Fruit fly (Drosophila melanogaster) whole organism, embryonic: Measurements from ENCODE around the gene cort.
A peak's percentile ranks its signal among the peaks of the same experiment; 100 is the strongest.

ENCODE experiments used
- Atf3 ChIP-seq: fragments of 200-800 bp; sonication (Bioruptor generic); optimal IDR thresholded peaks from 3 replicates; lab custom pipeline; 2016; ENCODE audit warnings: missing biosample characterization, missing genetic modification characterization
- B-H1 ChIP-seq: fragments of 200-800 bp; sonication (Bioruptor generic); IDR thresholded peaks from 3 replicates; pipeline ENCODE4 v1.3.6; 2022; ENCODE audit warnings: missing biosample characterization, missing genetic modification characterization
- CG10274 ChIP-seq: fragments of 200-800 bp; sonication (Bioruptor generic); optimal IDR thresholded peaks from 3 replicates; lab custom pipeline; 2017; ENCODE audit warnings: missing biosample characterization, mild to moderate bottlenecking, missing genetic modification characterization
- CG11504 ChIP-seq: fragments of 200-800 bp; sonication (Bioruptor generic); optimal IDR thresholded peaks from 3 replicates; lab custom pipeline; 2019; ENCODE audit warnings: missing biosample characterization, mild to moderate bottlenecking, missing genetic modification characterization, moderate library complexity
- CG12236 ChIP-seq: fragments of 200-800 bp; sonication (Bioruptor generic); optimal IDR thresholded peaks from 2 replicates; lab custom pipeline; 2016; ENCODE audit warnings: missing biosample characterization, missing genetic modification characterization
- CG13123 ChIP-seq: fragments of 200-800 bp; sonication (Bioruptor generic); optimal IDR thresholded peaks from 2 replicates; lab custom pipeline; 2016; ENCODE audit warnings: missing biosample characterization, missing genetic modification characterization
- CG13296 ChIP-seq: fragments of 200-800 bp; sonication (Bioruptor generic); optimal IDR thresholded peaks from 3 replicates; lab custom pipeline; 2018; ENCODE audit warnings: missing biosample characterization, mild to moderate bottlenecking, missing genetic modification characterization
- CG14667 ChIP-seq: fragments of 200-800 bp; sonication (Bioruptor generic); IDR thresholded peaks from 2 replicates; pipeline ENCODE4 v1.3.6; 2022; ENCODE audit warnings: missing biosample characterization, missing genetic modification characterization
- CG15073 ChIP-seq: fragments of 200-800 bp; sonication (Bioruptor generic); optimal IDR thresholded peaks from 2 replicates; lab custom pipeline; 2016; ENCODE audit warnings: missing biosample characterization, missing genetic modification characterization
- CG15696 ChIP-seq: fragments of 200-800 bp; sonication (Bioruptor generic); optimal IDR thresholded peaks from 2 replicates; lab custom pipeline; 2019; ENCODE audit warnings: missing biosample characterization, mild to moderate bottlenecking, missing genetic modification characterization, moderate library complexity
- CG17328 ChIP-seq: fragments of 200-800 bp; sonication (Bioruptor generic); IDR thresholded peaks from 2 replicates; pipeline ENCODE4 v1.3.6; 2022; ENCODE audit warnings: missing biosample characterization, missing genetic modification characterization
- CG17359 ChIP-seq: fragments of 200-800 bp; sonication (Bioruptor generic); optimal IDR thresholded peaks from 3 replicates; lab custom pipeline; 2018; ENCODE audit warnings: missing biosample characterization, mild to moderate bottlenecking, missing genetic modification characterization, moderate library complexity
- CG17361 ChIP-seq: fragments of 200-800 bp; sonication (Bioruptor generic); IDR thresholded peaks from 3 replicates; pipeline ENCODE4 v1.3.6; 2022; ENCODE audit warnings: missing biosample characterization, missing genetic modification characterization
- CG18011 ChIP-seq: fragments of 200-800 bp; sonication (Bioruptor generic); optimal IDR thresholded peaks from 2 replicates; lab custom pipeline; 2017; ENCODE audit warnings: missing biosample characterization, missing genetic modification characterization, mild to moderate bottlenecking, moderate library complexity, missing genotype
- CG18619 ChIP-seq: fragments of 200-800 bp; sonication (Bioruptor generic); optimal IDR thresholded peaks from 3 replicates; lab custom pipeline; 2017; ENCODE audit warnings: missing biosample characterization, mild to moderate bottlenecking, missing genetic modification characterization
- CG30431 ChIP-seq: fragments of 200-800 bp; sonication (Bioruptor generic); optimal IDR thresholded peaks from 2 replicates; lab custom pipeline; 2017; ENCODE audit warnings: missing biosample characterization, missing genetic modification characterization
- CG31388 ChIP-seq: fragments of 200-800 bp; sonication (Bioruptor generic); optimal IDR thresholded peaks from 2 replicates; lab custom pipeline; 2016; ENCODE audit warnings: missing biosample characterization, missing genetic modification characterization
- CG34376 ChIP-seq: fragments of 200-800 bp; sonication (Bioruptor generic); optimal IDR thresholded peaks from 2 replicates; lab custom pipeline; 2018; ENCODE audit warnings: missing biosample characterization, mild to moderate bottlenecking, missing genetic modification characterization
- CG4707 ChIP-seq: fragments of 200-800 bp; sonication (Bioruptor generic); optimal IDR thresholded peaks from 2 replicates; lab custom pipeline; 2018; ENCODE audit warnings: missing biosample characterization, mild to moderate bottlenecking, missing genetic modification characterization, moderate library complexity
- CG7556 ChIP-seq: fragments of 200-800 bp; sonication (Bioruptor generic); optimal IDR thresholded peaks from 2 replicates; lab custom pipeline; 2017; ENCODE audit warnings: missing biosample characterization, mild to moderate bottlenecking, missing genetic modification characterization
- CG7963 ChIP-seq: fragments of 200-800 bp; sonication (Bioruptor generic); IDR thresholded peaks from 3 replicates; pipeline ENCODE4 v1.3.6; 2022; ENCODE audit warnings: missing biosample characterization, missing genetic modification characterization; ENCODE audit not compliant: partially characterized antibody
- CG8944 ChIP-seq: fragments of 200-800 bp; sonication (Bioruptor generic); optimal IDR thresholded peaks from 3 replicates; lab custom pipeline; 2016; ENCODE audit warnings: missing biosample characterization, missing genetic modification characterization
- Camta ChIP-seq: fragments of 200-800 bp; sonication (Bioruptor generic); optimal IDR thresholded peaks from 2 replicates; lab custom pipeline; 2016; ENCODE audit warnings: missing biosample characterization, missing genetic modification characterization
- Dp ChIP-seq: fragments of 200-800 bp; sonication (Bioruptor generic); optimal IDR thresholded peaks from 2 replicates; lab custom pipeline; 2018; ENCODE audit warnings: missing biosample characterization, mild to moderate bottlenecking, missing genetic modification characterization, moderate library complexity
- Dref ChIP-seq: fragments of 200-800 bp; sonication (Bioruptor generic); IDR thresholded peaks from 2 replicates; pipeline ENCODE4 v1.3.6; 2022; ENCODE audit warnings: missing biosample characterization, missing genetic modification characterization
- HHEX ChIP-seq: fragments of 200-800 bp; sonication (Bioruptor generic); optimal IDR thresholded peaks from 3 replicates; lab custom pipeline; 2017; ENCODE audit warnings: missing biosample characterization, mild to moderate bottlenecking, missing genetic modification characterization, missing genetic modification reagents
- HLH54F ChIP-seq: fragments of 200-800 bp; sonication (Bioruptor generic); optimal IDR thresholded peaks from 3 replicates; lab custom pipeline; 2016; ENCODE audit warnings: missing biosample characterization, missing genetic modification characterization
- Hsf ChIP-seq: fragments of 200-800 bp; sonication (Bioruptor generic); optimal IDR thresholded peaks from 3 replicates; lab custom pipeline; 2016; ENCODE audit warnings: missing biosample characterization, missing genetic modification characterization
- Jarid2 ChIP-seq: fragments of 200-800 bp; sonication (Bioruptor generic); optimal IDR thresholded peaks from 3 replicates; lab custom pipeline; 2017; ENCODE audit warnings: mild to moderate bottlenecking, missing biosample characterization, missing genetic modification reagents, missing genetic modification characterization
- Lpt ChIP-seq: fragments of >200 bp; optimal IDR thresholded peaks from 2 replicates; lab custom pipeline; 2018; ENCODE audit warnings: missing biosample characterization, missing genetic modification characterization
- MTF-1 ChIP-seq: fragments of 200-800 bp; sonication (Bioruptor generic); optimal IDR thresholded peaks from 2 replicates; lab custom pipeline; 2018; ENCODE audit warnings: missing biosample characterization, mild to moderate bottlenecking, missing genetic modification characterization, borderline replicate concordance
- Mad ChIP-seq: fragments of 200-800 bp; sonication (Bioruptor generic); optimal IDR thresholded peaks from 2 replicates; lab custom pipeline; 2016; ENCODE audit warnings: missing biosample characterization, missing genetic modification characterization
- NC2β ChIP-seq: fragments of 200-800 bp; sonication (Bioruptor generic); optimal IDR thresholded peaks from 2 replicates; lab custom pipeline; 2016; ENCODE audit warnings: missing biosample characterization, missing genetic modification characterization
- Pdp1 ChIP-seq, 2 experiments: fragments of 200-800 bp; sonication (Bioruptor generic); optimal IDR thresholded peaks; 3 replicates each; lab custom pipeline; 2016; ENCODE audit warnings: missing biosample characterization in 2 of 2, missing genetic modification characterization in 2 of 2, mild to moderate bottlenecking in 1 of 2, moderate library complexity in 1 of 2
- Scr ChIP-seq: fragments of 200-800 bp; sonication (Bioruptor generic); IDR thresholded peaks from 2 replicates; pipeline ENCODE4 v1.3.6; 2022; ENCODE audit warnings: missing biosample characterization, missing genetic modification characterization; ENCODE audit not compliant: partially characterized antibody
- ab ChIP-seq: fragments of 200-800 bp; sonication (Bioruptor generic); optimal IDR thresholded peaks from 2 replicates; lab custom pipeline; 2016; ENCODE audit warnings: missing biosample characterization, missing genetic modification characterization
- abd-A ChIP-seq: fragments of 200-800 bp; sonication (Bioruptor generic); optimal IDR thresholded peaks from 3 replicates; lab custom pipeline; 2019; ENCODE audit warnings: missing biosample characterization, mild to moderate bottlenecking, missing genetic modification characterization, moderate library complexity
- ara ChIP-seq: fragments of 200-800 bp; sonication (Bioruptor generic); IDR thresholded peaks from 2 replicates; pipeline ENCODE4 v1.3.6; 2022; ENCODE audit warnings: missing biosample characterization, missing genetic modification characterization
- chif ChIP-seq, 2 experiments: fragments of 200-800 bp; sonication (Bioruptor generic); optimal IDR thresholded peaks; 3 replicates each; lab custom pipeline; 2016; ENCODE audit warnings: missing biosample characterization in 2 of 2, missing genetic modification characterization in 2 of 2
- dm ChIP-seq: fragments of 200-800 bp; sonication (Bioruptor generic); optimal IDR thresholded peaks from 3 replicates; lab custom pipeline; 2016; ENCODE audit warnings: missing biosample characterization, missing genetic modification characterization
- fru ChIP-seq: fragments of >200 bp; optimal IDR thresholded peaks from 2 replicates; lab custom pipeline; 2017
- fu2 ChIP-seq: fragments of 200-800 bp; sonication (Bioruptor generic); optimal IDR thresholded peaks from 2 replicates; lab custom pipeline; 2016; ENCODE audit warnings: missing biosample characterization, missing genetic modification characterization
- gro ChIP-seq: fragments of 200-800 bp; sonication (Bioruptor generic); optimal IDR thresholded peaks from 2 replicates; lab custom pipeline; 2016; ENCODE audit warnings: missing biosample characterization, missing genetic modification characterization
- ham ChIP-seq: fragments of 200-800 bp; sonication (Bioruptor generic); IDR thresholded peaks from 2 replicates; pipeline ENCODE4 v1.3.6; 2022; ENCODE audit warnings: missing biosample characterization, missing genetic modification characterization
- onecut ChIP-seq: fragments of 200-800 bp; sonication (Bioruptor generic); IDR thresholded peaks from 2 replicates; pipeline ENCODE4 v1.3.6; 2022; ENCODE audit warnings: missing biosample characterization, missing genetic modification characterization
- run ChIP-seq: fragments of 200-800 bp; sonication (Bioruptor generic); optimal IDR thresholded peaks from 3 replicates; lab custom pipeline; 2018; ENCODE audit warnings: missing biosample characterization, mild to moderate bottlenecking, missing genetic modification characterization
- sima ChIP-seq: fragments of 200-800 bp; sonication (Bioruptor generic); optimal IDR thresholded peaks from 2 replicates; lab custom pipeline; 2016; ENCODE audit warnings: missing biosample characterization, missing genetic modification characterization
- tna ChIP-seq: fragments of 200-800 bp; sonication (Bioruptor generic); IDR thresholded peaks from 2 replicates; pipeline ENCODE4 v1.3.6; 2022; ENCODE audit warnings: missing biosample characterization, missing genetic modification characterization; ENCODE audit not compliant: partially characterized antibody
- trh ChIP-seq: fragments of 200-800 bp; sonication (Bioruptor generic); optimal IDR thresholded peaks from 2 replicates; lab custom pipeline; 2016; ENCODE audit warnings: missing biosample characterization, missing genetic modification characterization
- yki ChIP-seq: fragments of >200 bp; optimal IDR thresholded peaks from 3 replicates; lab custom pipeline; 2018

The cort gene

dm6 chr2L:6673211-6674012 is 3.0 kb downstream of the cort start, which contains the start of gene Spn27A (continued):
- no peak for TF ChIP-seq CG15073 (GFP tag; lab: Kevin White, UChicago)
- TF ChIP-seq Scr (GFP tag; lab: Robert Waterston, UW): peak; percentile 24; the same call in 1 of the 2 replicates
- TF ChIP-seq CG7556 (GFP tag; lab: Kevin White, UChicago): peak; percentile 68
- TF ChIP-seq chif (GFP tag; optimal IDR thresholded peaks at IDR 0.05; lab: Kevin White, UChicago): peak in 1 of 2 experiments; percentile 56
- peak; percentile 76 for TF ChIP-seq Dp (GFP tag; lab: Kevin White, UChicago)
- no peak for TF ChIP-seq CG12236 (GFP tag; lab: Kevin White, UChicago)
- no peak for TF ChIP-seq CG31388
- no peak for TF ChIP-seq sima (GFP tag; lab: Kevin White, UChicago)
- TF ChIP-seq yki: no peak
- TF ChIP-seq ab (GFP tag; lab: Kevin White, UChicago): no peak
- no peak for TF ChIP-seq fu2 (GFP tag; lab: Kevin White, UChicago)
- TF ChIP-seq Jarid2: peak; percentile 64
- peak; percentile 32; the same call in 1 of the 2 replicates for TF ChIP-seq onecut (GFP tag; lab: Robert Waterston, UW)
- peak; percentile 68 for TF ChIP-seq Hsf (GFP tag; lab: Kevin White, UChicago)
- TF ChIP-seq CG14667: no peak; the same call in 1 of the 2 replicates
- peak; percentile 81 for TF ChIP-seq CG17361
- TF ChIP-seq run (tag; lab: Kevin White, UChicago): no peak
- TF ChIP-seq NC2β (GFP tag; lab: Kevin White, UChicago): peak; percentile 46
- no peak for TF ChIP-seq Mad (GFP tag; lab: Kevin White, UChicago)
- TF ChIP-seq CG34376 (GFP tag; lab: Kevin White, UChicago): peak; percentile 29
- TF ChIP-seq CG4707 (GFP tag; lab: Kevin White, UChicago): no peak
- TF ChIP-seq ara (GFP tag; lab: Robert Waterston, UW): peak; percentile 8; the same call in 1 of the 2 replicates
- no peak for TF ChIP-seq CG13123 (GFP tag; lab: Kevin White, UChicago)
- TF ChIP-seq CG17359 (tag; lab: Kevin White, UChicago): peak; percentile 70
- no peak for TF ChIP-seq ham (GFP tag; lab: Robert Waterston, UW)
- peak; percentile 60 for TF ChIP-seq HHEX (GFP tag; lab: Kevin White, UChicago)
- peak; percentile 21 for TF ChIP-seq CG13296 (GFP tag; lab: Kevin White, UChicago)
- TF ChIP-seq tna: no peak
- TF ChIP-seq Camta (GFP tag; lab: Kevin White, UChicago): peak; percentile 71
- TF ChIP-seq CG17328 (GFP tag; lab: Robert Waterston, UW): peak; percentile 39; the same call in 1 of the 2 replicates
- no peak for TF ChIP-seq CG11504 (tag; lab: Kevin White, UChicago)
- no peak for TF ChIP-seq CG18619 (GFP tag; lab: Kevin White, UChicago)
- no peak for TF ChIP-seq CG15696 (tag; lab: Kevin White, UChicago)
- no peak for TF ChIP-seq CG7963 (GFP tag; lab: Robert Waterston, UW)
- TF ChIP-seq Dref (GFP tag; lab: Robert Waterston, UW): 0 out of 2 replicates have a peak, but pooled peaks have one; percentile 33
- peak; percentile 59 to 99 for TF ChIP-seq Pdp1 (GFP tag; optimal IDR thresholded peaks at IDR 0.05; lab: Kevin White, UChicago)
- 0 out of 3 replicates have a peak, but pooled peaks have one; percentile 32 for TF ChIP-seq B-H1 (GFP tag; lab: Robert Waterston, UW)
- TF ChIP-seq fru (lab: Kevin White, UChicago): no peak
- peak; percentile 58 for TF ChIP-seq gro (GFP tag; lab: Kevin White, UChicago)
- TF ChIP-seq CG18011 (GFP tag; lab: Kevin White, UChicago): peak; percentile 16
- TF ChIP-seq dm (GFP tag; lab: Kevin White, UChicago): peak; percentile 63
- no peak for TF ChIP-seq abd-A (tag; lab: Kevin White, UChicago)
- no peak for TF ChIP-seq CG10274 (GFP tag; lab: Kevin White, UChicago)
- TF ChIP-seq trh (GFP tag; lab: Kevin White, UChicago): no peak
- TF ChIP-seq Lpt (GFP tag; lab: Kevin White, UChicago): no peak
- no peak for TF ChIP-seq MTF-1 (GFP tag; lab: Kevin White, UChicago)
- TF ChIP-seq Atf3 (GFP tag; lab: Kevin White, UChicago): peak; percentile 50
- peak; percentile 70 for TF ChIP-seq HLH54F
- TF ChIP-seq CG8944 (GFP tag; lab: Kevin White, UChicago): peak; percentile 0
- TF ChIP-seq CG30431 (GFP tag; lab: Kevin White, UChicago): peak; percentile 22
